Worm (Caenorhabditis elegans): Measurements from ENCODE around the gene C07C7.3.

Gene C07C7.3

DNA sequence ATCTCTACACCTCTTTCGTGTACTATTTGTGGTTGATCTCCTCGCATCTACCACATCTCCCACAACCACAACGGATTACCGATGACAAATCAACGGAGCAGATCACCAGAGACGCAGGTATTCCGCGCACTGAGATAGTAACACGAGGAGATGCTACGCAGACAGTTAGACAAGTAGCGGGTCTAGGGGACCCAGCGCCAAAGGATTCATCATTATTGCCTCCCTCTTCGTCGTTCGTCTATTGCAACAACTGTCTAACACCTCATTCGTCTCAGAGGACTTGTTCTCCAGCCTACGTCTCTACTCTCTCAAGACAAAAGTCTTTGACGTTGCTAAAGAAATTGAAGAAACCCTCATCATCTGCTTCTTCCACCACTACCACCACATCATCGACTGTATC is 44.3 kb upstream of the C07C7.3 start:
- peak; percentile 66 to 79 for TF ChIP-seq mdl-1 (tag; optimal IDR thresholded peaks at IDR 0.05)
- TF ChIP-seq nhr-11 (tag; optimal IDR thresholded peaks at IDR 0.05), result no peak
- no peak for TF ChIP-seq egl-27 (tag; optimal IDR thresholded peaks at IDR 0.05)
- TF ChIP-seq nhr-129 (tag; optimal IDR thresholded peaks at IDR 0.05), result peak; percentile 77
- TF ChIP-seq F13H6.1 (tag; optimal IDR thresholded peaks at IDR 0.05), result peak; percentile 58
- peak; percentile 67 for TF ChIP-seq nhr-21 (tag; optimal IDR thresholded peaks at IDR 0.05)
- peak; percentile 64 for TF ChIP-seq C34F6.9 (tag; optimal IDR thresholded peaks at IDR 0.05)
- no peak for TF ChIP-seq snpc-4 (tag; optimal IDR thresholded peaks at IDR 0.05)
- TF ChIP-seq gmeb-1 (tag; optimal IDR thresholded peaks at IDR 0.05), result no peak
- peak; percentile 49 for TF ChIP-seq nhr-25 (tag; optimal IDR thresholded peaks at IDR 0.05)
- no peak for TF ChIP-seq nhr-6 (tag; optimal IDR thresholded peaks at IDR 0.05)
- no peak for TF ChIP-seq nhr-10 (tag; optimal IDR thresholded peaks at IDR 0.05)
- no peak for TF ChIP-seq sem-4 (tag; optimal IDR thresholded peaks at IDR 0.05)
- no peak for TF ChIP-seq mab-5 (tag; optimal IDR thresholded peaks at IDR 0.05)
- peak; percentile 71 for TF ChIP-seq sma-3 (GFP tag; optimal IDR thresholded peaks at IDR 0.05)
- no peak for TF ChIP-seq R02D3.7 (tag; optimal IDR thresholded peaks at IDR 0.05)
- no peak for TF ChIP-seq lin-13 (GFP tag; optimal IDR thresholded peaks at IDR 0.05)
- TF ChIP-seq sma-9 (GFP tag; optimal IDR thresholded peaks at IDR 0.05), result peak; percentile 56
- TF ChIP-seq sma-9 (tag; optimal IDR thresholded peaks at IDR 0.05), result no peak
- peak; percentile 48 for TF ChIP-seq blmp-1 (tag; optimal IDR thresholded peaks at IDR 0.05; ENCODE audit: insufficient read depth)
- TF ChIP-seq alr-1 (tag; optimal IDR thresholded peaks at IDR 0.05), result no peak
- TF ChIP-seq fos-1 (tag; optimal IDR thresholded peaks at IDR 0.05), result peak; percentile 69
- TF ChIP-seq unc-39 (tag; optimal IDR thresholded peaks at IDR 0.05), result no peak
- TF ChIP-seq Y55F3AM.14 (GFP tag; optimal IDR thresholded peaks at IDR 0.05), result no peak
- TF ChIP-seq lsy-2 (tag; optimal IDR thresholded peaks at IDR 0.05), result peak in 1 of 2 experiments; percentile 50

DNA sequence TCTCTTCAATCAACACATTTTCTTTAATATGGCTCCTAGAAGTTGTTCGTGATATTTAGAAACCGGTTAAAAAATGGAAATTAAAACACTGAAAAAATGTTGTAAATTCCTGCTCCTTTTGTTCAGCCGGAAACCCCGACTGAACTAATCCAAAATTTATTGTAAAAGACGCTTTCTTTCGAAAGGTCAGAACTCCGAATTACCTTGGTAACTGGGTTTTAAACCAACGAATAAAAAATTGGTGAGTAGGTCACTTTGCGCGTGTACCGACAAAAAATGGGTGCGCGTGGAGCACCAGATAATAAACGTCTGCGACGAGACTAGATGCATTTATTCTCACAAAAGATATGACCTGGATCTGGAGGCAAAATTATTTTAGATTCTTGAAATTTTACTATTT is 35.2 kb upstream of the C07C7.3 start:
- TF ChIP-seq ceh-16 (tag; optimal IDR thresholded peaks at IDR 0.05) (no peak), Y55F3AM.14 (GFP tag; optimal IDR thresholded peaks at IDR 0.05) (no peak), sma-9 (GFP tag; optimal IDR thresholded peaks at IDR 0.05) (no peak), sma-9 (tag; optimal IDR thresholded peaks at IDR 0.05) (no peak), nhr-6 (tag; optimal IDR thresholded peaks at IDR 0.05) (no peak), fos-1 (tag; optimal IDR thresholded peaks at IDR 0.05) (no peak), nhr-11 (tag; optimal IDR thresholded peaks at IDR 0.05) (no peak), sma-3 (GFP tag; optimal IDR thresholded peaks at IDR 0.05) (no peak), mbf-1 (tag; optimal IDR thresholded peaks at IDR 0.05) (no peak), mdl-1 (tag; optimal IDR thresholded peaks at IDR 0.05) (no peak), unc-62 (GFP tag; optimal IDR thresholded peaks at IDR 0.05) (no peak), ceh-82 (tag; optimal IDR thresholded peaks at IDR 0.05) (no peak), dmd-4 (tag; optimal IDR thresholded peaks at IDR 0.05) (no peak), zag-1 (tag; optimal IDR thresholded peaks at IDR 0.05) (no peak), ztf-4 (tag; optimal IDR thresholded peaks at IDR 0.05) (no peak)

DNA sequence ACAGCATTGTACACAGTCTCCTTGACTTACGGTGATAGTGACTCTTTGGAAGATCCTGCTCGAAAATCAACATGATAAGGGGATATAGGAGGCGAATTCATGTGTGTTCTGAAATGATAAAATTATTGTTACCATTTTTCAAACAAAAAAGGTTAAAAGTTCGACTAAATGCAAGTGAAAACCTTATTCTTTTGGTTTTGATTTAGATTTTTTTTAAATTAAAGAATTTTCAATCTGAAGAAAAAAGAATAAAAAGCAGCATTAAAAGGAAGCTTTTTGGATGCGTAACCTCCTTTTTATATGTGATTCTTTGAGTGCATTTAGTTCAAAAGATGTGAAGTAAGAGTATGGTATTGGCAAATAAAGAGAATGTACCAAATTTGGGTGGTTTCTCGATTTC is 30.5 kb upstream of the C07C7.3 start, which contains the start of gene delm-1:
TSS of gene delm-1 (minus strand) at position 101 of the 400 bp plus-strand sequence.
- no peak for TF ChIP-seq snpc-4 (tag; optimal IDR thresholded peaks at IDR 0.05)
- no peak for TF ChIP-seq nhr-23 (tag; optimal IDR thresholded peaks at IDR 0.05)
- TF ChIP-seq ztf-4 (tag; optimal IDR thresholded peaks at IDR 0.05), result no peak
- TF ChIP-seq sma-9 (GFP tag; optimal IDR thresholded peaks at IDR 0.05), result no peak
- no peak for TF ChIP-seq sma-9 (tag; optimal IDR thresholded peaks at IDR 0.05)
- no peak for TF ChIP-seq dmd-4 (tag; optimal IDR thresholded peaks at IDR 0.05)
- TF ChIP-seq fos-1 (tag; optimal IDR thresholded peaks at IDR 0.05), result no peak
- TF ChIP-seq C34F6.9 (tag; optimal IDR thresholded peaks at IDR 0.05), result no peak
- no peak for TF ChIP-seq blmp-1 (tag; optimal IDR thresholded peaks at IDR 0.05; ENCODE audit: insufficient read depth)
- no peak for TF ChIP-seq crh-2 (tag; optimal IDR thresholded peaks at IDR 0.05)
- TF ChIP-seq lin-39 (tag; optimal IDR thresholded peaks at IDR 0.05), result no peak
- TF ChIP-seq nhr-21 (tag; optimal IDR thresholded peaks at IDR 0.05), result no peak
- TF ChIP-seq ceh-16 (tag; optimal IDR thresholded peaks at IDR 0.05), result no peak
- no peak for TF ChIP-seq alr-1 (tag; optimal IDR thresholded peaks at IDR 0.05)
- no peak for TF ChIP-seq ceh-82 (tag; optimal IDR thresholded peaks at IDR 0.05)
- no peak for TF ChIP-seq unc-62 (GFP tag; optimal IDR thresholded peaks at IDR 0.05)
- TF ChIP-seq unc-55 (GFP tag; optimal IDR thresholded peaks at IDR 0.05), result no peak
- TF ChIP-seq nhr-11 (tag; optimal IDR thresholded peaks at IDR 0.05), result no peak
- no peak for TF ChIP-seq lsy-2 (tag; optimal IDR thresholded peaks at IDR 0.05)
